Fruit fly (Drosophila melanogaster): ENCODE data around the gene CG7987.

dm6 chr3R:14565065-14565977, 10.4 kb downstream of the CG7987 start, which contains the start of gene CG14852:
- TF ChIP-seq gl (tag; optimal IDR thresholded peaks at IDR 0.05): no peak
- TF ChIP-seq CG10348 (GFP tag; IDR thresholded peaks at IDR 0.05): no peak
- no peak for TF ChIP-seq Pif1A (GFP tag; optimal IDR thresholded peaks at IDR 0.05)
- no peak for TF ChIP-seq CG9948 (tag; optimal IDR thresholded peaks at IDR 0.05)
- TF ChIP-seq CG8301 (tag; optimal IDR thresholded peaks at IDR 0.05): no peak
- TF ChIP-seq CG4496 (GFP tag; IDR thresholded peaks at IDR 0.05): no peak
- no peak for TF ChIP-seq CG12605 (GFP tag; IDR thresholded peaks at IDR 0.05)
- TF ChIP-seq CG34367 (tag; optimal IDR thresholded peaks at IDR 0.05): no peak
- TF ChIP-seq rn (GFP tag; IDR thresholded peaks at IDR 0.05): no peak

Measured in whole organism, pupa.